Worm (Caenorhabditis elegans) whole organism, L3 larva: ENCODE data around the gene F10D7.3.

Experiments used
- R02D3.7 ChIP-seq: fragments of 150-350 bp; optimal IDR thresholded peaks from 2 replicates; lab custom pipeline; 2014; ENCODE audit warnings: missing biosample characterization, missing genetic modification characterization
- ZK546.5 ChIP-seq: sonication (generic microtip); optimal IDR thresholded peaks from 2 replicates; lab custom pipeline; 2017; ENCODE audit warnings: missing biosample characterization, missing genetic modification characterization
- aly-2 ChIP-seq: fragments of 150-350 bp; optimal IDR thresholded peaks from 2 replicates; lab custom pipeline; 2014; ENCODE audit warnings: missing biosample characterization, missing genetic modification characterization
- ama-1 ChIP-seq: fragments of 150-350 bp; optimal IDR thresholded peaks from 2 replicates; lab custom pipeline; 2018
- ceh-9 ChIP-seq: sonication (generic microtip); optimal IDR thresholded peaks from 2 replicates; lab custom pipeline; 2018; ENCODE audit warnings: missing biosample characterization, missing genetic modification characterization
- daf-12 ChIP-seq: fragments of 150-350 bp; optimal IDR thresholded peaks from 2 replicates; lab custom pipeline; 2014; ENCODE audit warnings: missing biosample characterization, missing genetic modification reagents, missing genetic modification characterization
- egl-27 ChIP-seq: sonication (generic microtip); optimal IDR thresholded peaks from 4 replicates; lab custom pipeline; 2017; ENCODE audit warnings: missing biosample characterization, missing genetic modification reagents, missing genetic modification characterization
- egl-5 ChIP-seq: fragments of 150-350 bp; optimal IDR thresholded peaks from 2 replicates; lab custom pipeline; 2017; ENCODE audit warnings: missing biosample characterization, missing genetic modification reagents, missing genetic modification characterization, inconsistent platforms
- elt-1 ChIP-seq: fragments of 150-350 bp; optimal IDR thresholded peaks from 2 replicates; lab custom pipeline; 2014; ENCODE audit warnings: missing biosample characterization, missing genetic modification characterization
- elt-2 ChIP-seq: sonication (generic microtip); optimal IDR thresholded peaks from 2 replicates; lab custom pipeline; 2016; ENCODE audit warnings: missing genetic modification reagents, mild to moderate bottlenecking, missing genetic modification characterization, missing compliant biosample characterization
- elt-3 ChIP-seq, 3 experiments: fragments of 150-350 bp in 1 of 3; sonication (generic microtip) in 2 of 3; optimal IDR thresholded peaks; 2 replicates in 2 of 3; 4 replicates in 1 of 3; lab custom pipeline; 2014 to 2017; ENCODE audit warnings: missing biosample characterization in 3 of 3, missing genetic modification characterization in 3 of 3
- eor-1 ChIP-seq, 2 experiments: fragments of 150-350 bp; optimal IDR thresholded peaks; 2 replicates each; lab custom pipeline; 2014 to 2018; ENCODE audit warnings: missing biosample characterization in 2 of 2, missing genetic modification characterization in 2 of 2
- fkh-10 ChIP-seq: sonication (generic microtip); optimal IDR thresholded peaks from 2 replicates; lab custom pipeline; 2017; ENCODE audit warnings: missing biosample characterization, missing genetic modification reagents, missing genetic modification characterization
- hmg-11 ChIP-seq: sonication (generic microtip); optimal IDR thresholded peaks from 2 replicates; lab custom pipeline; 2016; ENCODE audit warnings: missing genetic modification characterization, missing compliant biosample characterization
- jun-1 ChIP-seq: fragments of 150-350 bp; optimal IDR thresholded peaks from 2 replicates; lab custom pipeline; 2014; ENCODE audit warnings: missing biosample characterization, missing genetic modification reagents, missing genetic modification characterization
- lin-15B ChIP-seq: fragments of 150-350 bp; optimal IDR thresholded peaks from 2 replicates; lab custom pipeline; 2014; ENCODE audit warnings: missing biosample characterization, missing genetic modification characterization
- lin-39 ChIP-seq: fragments of 150-350 bp; optimal IDR thresholded peaks from 2 replicates; lab custom pipeline; 2018; ENCODE audit warnings: missing biosample characterization, missing genetic modification reagents, missing genetic modification characterization
- lsy-12 ChIP-seq: sonication (generic microtip); optimal IDR thresholded peaks from 2 replicates; lab custom pipeline; 2016; ENCODE audit warnings: mild to moderate bottlenecking, missing genetic modification characterization, missing compliant biosample characterization
- mml-1 ChIP-seq: fragments of 150-350 bp; sonication (generic microtip); optimal IDR thresholded peaks from 3 replicates; lab custom pipeline; 2014; ENCODE audit warnings: missing biosample characterization, missing genetic modification characterization
- nfya-1 ChIP-seq: sonication (generic microtip); optimal IDR thresholded peaks from 2 replicates; lab custom pipeline; 2017; ENCODE audit warnings: missing genetic modification characterization, mild to moderate bottlenecking, missing compliant biosample characterization, antibody characterized with exemption, moderate library complexity; ENCODE audit not compliant: insufficient read depth
- nhr-11 ChIP-seq: fragments of 150-350 bp; optimal IDR thresholded peaks from 2 replicates; lab custom pipeline; 2014; ENCODE audit warnings: missing biosample characterization, missing genetic modification characterization
- nhr-12 ChIP-seq: fragments of 150-350 bp; optimal IDR thresholded peaks from 2 replicates; lab custom pipeline; 2014; ENCODE audit warnings: missing biosample characterization, missing genetic modification characterization
- nhr-23 ChIP-seq: fragments of 150-350 bp; optimal IDR thresholded peaks from 2 replicates; lab custom pipeline; 2014; ENCODE audit warnings: missing biosample characterization, missing genetic modification reagents, missing genetic modification characterization
- nhr-237 ChIP-seq: fragments of 150-350 bp; optimal IDR thresholded peaks from 2 replicates; lab custom pipeline; 2014; ENCODE audit warnings: missing biosample characterization, missing genetic modification characterization
- nhr-25 ChIP-seq: sonication (generic microtip); optimal IDR thresholded peaks from 2 replicates; lab custom pipeline; 2017; ENCODE audit warnings: missing biosample characterization, missing genetic modification characterization
- nhr-28 ChIP-seq: fragments of 150-350 bp; optimal IDR thresholded peaks from 2 replicates; lab custom pipeline; 2014; ENCODE audit warnings: missing biosample characterization, missing genetic modification characterization
- nhr-43 ChIP-seq: sonication (generic microtip); optimal IDR thresholded peaks from 2 replicates; lab custom pipeline; 2016; ENCODE audit warnings: mild to moderate bottlenecking, missing genetic modification characterization, missing compliant biosample characterization; ENCODE audit not compliant: poor library complexity, severe bottlenecking
- nhr-67 ChIP-seq: fragments of 150-350 bp; optimal IDR thresholded peaks from 2 replicates; lab custom pipeline; 2014; ENCODE audit warnings: missing biosample characterization, missing genetic modification characterization
- nhr-76 ChIP-seq: fragments of 150-350 bp; sonication (generic microtip); optimal IDR thresholded peaks from 5 replicates; lab custom pipeline; 2014; ENCODE audit warnings: missing biosample characterization, missing genetic modification characterization
- nhr-77 ChIP-seq: fragments of 150-350 bp; optimal IDR thresholded peaks from 2 replicates; lab custom pipeline; 2014; ENCODE audit warnings: missing biosample characterization, missing genetic modification characterization
- pha-4 ChIP-seq: fragments of 150-350 bp; optimal IDR thresholded peaks from 2 replicates; lab custom pipeline; 2014; ENCODE audit warnings: missing biosample characterization, missing genetic modification reagents, missing genetic modification characterization
- pqm-1 ChIP-seq: fragments of 150-350 bp; optimal IDR thresholded peaks from 2 replicates; lab custom pipeline; 2017; ENCODE audit warnings: missing biosample characterization, missing genetic modification characterization, inconsistent platforms
- sea-2 ChIP-seq: fragments of 150-350 bp; sonication (generic microtip); optimal IDR thresholded peaks from 4 replicates; lab custom pipeline; 2014; ENCODE audit warnings: missing biosample characterization, missing genetic modification reagents, missing genetic modification characterization
- skn-1 ChIP-seq: fragments of 150-350 bp; optimal IDR thresholded peaks from 2 replicates; lab custom pipeline; 2014; ENCODE audit warnings: missing biosample characterization, missing genetic modification characterization
- snpc-4 ChIP-seq: fragments of 150-350 bp; optimal IDR thresholded peaks from 2 replicates; lab custom pipeline; 2014; ENCODE audit warnings: missing biosample characterization, missing genetic modification characterization
- unc-62 ChIP-seq: fragments of 150-350 bp; sonication (generic microtip); optimal IDR thresholded peaks from 4 replicates; lab custom pipeline; 2014; ENCODE audit warnings: missing biosample characterization, missing genetic modification reagents, missing genetic modification characterization
- ztf-4 ChIP-seq: fragments of 150-350 bp; optimal IDR thresholded peaks from 2 replicates; lab custom pipeline; 2014; ENCODE audit warnings: missing biosample characterization, missing genetic modification characterization

F10D7.3 gene

ce11 chrX:17368542-17368941, 5.9 kb downstream of the F10D7.3 start, which contains the start of gene mfsd-10:
TSS of gene mfsd-10 (minus strand) at chrX:17368642.
- TF ChIP-seq pqm-1 (tag; lab: Kevin White, UChicago) (no peak), pha-4 (tag; lab: Kevin White, UChicago) (peak; percentile 72)
- TF ChIP-seq, all 47 proteins: peak for 1

ce11 chrX:17363491-17363890, 10.9 kb downstream of the F10D7.3 start:
- no peak for TF ChIP-seq skn-1 (tag; lab: Kevin White, UChicago)
- no peak for TF ChIP-seq ceh-9 (tag; lab: Kevin White, UChicago)
- TF ChIP-seq nhr-67 (tag; lab: Kevin White, UChicago): no peak
- TF ChIP-seq nhr-237 (tag; lab: Kevin White, UChicago): no peak
- no peak for TF ChIP-seq nhr-77 (tag; lab: Kevin White, UChicago)
- no peak for TF ChIP-seq mml-1
- TF ChIP-seq egl-27 (tag; lab: Kevin White, UChicago): no peak
- TF ChIP-seq elt-1 (tag; lab: Kevin White, UChicago): no peak
- TF ChIP-seq eor-1 (tag; optimal IDR thresholded peaks at IDR 0.05; lab: Kevin White, UChicago): no peak
- TF ChIP-seq hmg-11 (tag; lab: Kevin White, UChicago): no peak

- no peak for TF ChIP-seq elt-2 (tag; lab: Kevin White, UChicago)
- TF ChIP-seq lin-39 (tag; lab: Kevin White, UChicago): no peak
- TF ChIP-seq nfya-1: no peak
- no peak for TF ChIP-seq jun-1 (tag; lab: Kevin White, UChicago)
- TF ChIP-seq ztf-4 (tag; lab: Kevin White, UChicago): no peak
- no peak for TF ChIP-seq unc-62 (GFP tag; lab: Kevin White, UChicago)
- no peak for TF ChIP-seq snpc-4
- TF ChIP-seq nhr-28 (tag; lab: Kevin White, UChicago): no peak
- no peak for TF ChIP-seq elt-1 (tag; lab: Kevin White, UChicago)
- no peak for TF ChIP-seq sea-2 (GFP tag; lab: Kevin White, UChicago)
- no peak for TF ChIP-seq lin-15B (tag; lab: Kevin White, UChicago)
- TF ChIP-seq aly-2: no peak
- no peak for TF ChIP-seq nhr-12 (tag; lab: Kevin White, UChicago)
- TF ChIP-seq lsy-12 (tag; lab: Kevin White, UChicago): no peak
- TF ChIP-seq nhr-67 (tag; lab: Kevin White, UChicago): no peak
- TF ChIP-seq R02D3.7 (tag; lab: Kevin White, UChicago): no peak
- no peak for TF ChIP-seq fkh-10
Measured at ce11 chrX:17362529-17362928, 11.9 kb downstream of the F10D7.3 start, which contains the start of gene F10D7.11. TSS of gene F10D7.11 (plus strand) at chrX:17362829.

ce11 chrX:17359452-17359851, 15.0 kb downstream of the F10D7.3 start, which contains the start of gene npr-36:
TSS of gene npr-36 (plus strand) at chrX:17359752.
- no peak for TF ChIP-seq elt-1 (tag; lab: Kevin White, UChicago)
- no peak for TF ChIP-seq pha-4 (tag; lab: Kevin White, UChicago)
- no peak for TF ChIP-seq nhr-23 (tag; lab: Kevin White, UChicago)
- TF ChIP-seq fkh-10: no peak
- TF ChIP-seq skn-1 (tag; lab: Kevin White, UChicago): no peak
- TF ChIP-seq lin-39 (tag; lab: Kevin White, UChicago): no peak
- no peak for TF ChIP-seq ama-1 (lab: Kevin White, UChicago)

ce11 chrX:17356748-17357147, 17.7 kb downstream of the F10D7.3 start:
- no peak for TF ChIP-seq nhr-76
- TF ChIP-seq nhr-25 (tag; lab: Kevin White, UChicago): no peak
- no peak for TF ChIP-seq ZK546.5 (tag; lab: Kevin White, UChicago)
- TF ChIP-seq jun-1 (tag; lab: Kevin White, UChicago): no peak
- no peak for TF ChIP-seq skn-1 (tag; lab: Kevin White, UChicago)
- TF ChIP-seq elt-1 (tag; lab: Kevin White, UChicago): no peak
- TF ChIP-seq nhr-12 (tag; lab: Kevin White, UChicago): no peak
- no peak for TF ChIP-seq egl-5 (tag; lab: Kevin White, UChicago)
- TF ChIP-seq elt-3 (tag; optimal IDR thresholded peaks at IDR 0.05; lab: Kevin White, UChicago): no peak
- no peak for TF ChIP-seq hmg-11 (tag; lab: Kevin White, UChicago)
- TF ChIP-seq nhr-67 (tag; lab: Kevin White, UChicago): no peak
- TF ChIP-seq daf-12: no peak
- no peak for TF ChIP-seq nhr-43 (tag; lab: Kevin White, UChicago)
- no peak for TF ChIP-seq nhr-23 (tag; lab: Kevin White, UChicago)
- TF ChIP-seq nhr-28 (tag; lab: Kevin White, UChicago): no peak
- TF ChIP-seq snpc-4: no peak
- TF ChIP-seq nhr-11: no peak
- TF ChIP-seq nhr-77 (tag; lab: Kevin White, UChicago): no peak
- no peak for TF ChIP-seq lin-39 (tag; lab: Kevin White, UChicago)
- TF ChIP-seq lin-15B (tag; lab: Kevin White, UChicago): no peak
